Worm (Caenorhabditis elegans) whole organism, L1 larva: ENCODE measurements around the gene C53A3.4.

Experiments
- C04F5.9 ChIP-seq: sonication (generic microtip); optimal IDR thresholded peaks from 2 replicates; lab custom pipeline; 2016; ENCODE audit warnings: missing genetic modification characterization, missing compliant biosample characterization
- C16A3.4 ChIP-seq: fragments of 150-350 bp; optimal IDR thresholded peaks from 2 replicates; lab custom pipeline; 2014; ENCODE audit warnings: missing biosample characterization, missing genetic modification characterization
- F16B12.6 ChIP-seq: fragments of 150-350 bp; optimal IDR thresholded peaks from 2 replicates; lab custom pipeline; 2014; ENCODE audit warnings: missing biosample characterization, missing genetic modification characterization
- Y116A8C.19 ChIP-seq: sonication (generic microtip); optimal IDR thresholded peaks from 2 replicates; lab custom pipeline; 2016; ENCODE audit warnings: missing compliant biosample characterization, missing genetic modification characterization, borderline replicate concordance
- blmp-1 ChIP-seq: fragments of 150-350 bp; optimal IDR thresholded peaks from 2 replicates; lab custom pipeline; 2014; ENCODE audit warnings: missing biosample characterization, missing genetic modification characterization
- ceh-90 ChIP-seq: sonication (generic microtip); optimal IDR thresholded peaks from 2 replicates; lab custom pipeline; 2016; ENCODE audit warnings: missing genetic modification characterization, missing compliant biosample characterization
- ces-1 ChIP-seq: fragments of 150-350 bp; optimal IDR thresholded peaks from 2 replicates; lab custom pipeline; 2014; ENCODE audit warnings: missing biosample characterization, missing genetic modification reagents, missing genetic modification characterization
- efl-1 ChIP-seq, 4 experiments: fragments of 150-350 bp; optimal IDR thresholded peaks in 3 of 4; peaks in 1 of 4; 1 replicate in 1 of 4; 2 replicates in 3 of 4; lab custom pipeline; 2014; ENCODE audit warnings: missing biosample characterization in 2 of 4, missing genetic modification characterization in 2 of 4, missing genetic modification reagents in 2 of 4
- efl-3 ChIP-seq: fragments of 200-800 bp; sonication (Bioruptor generic); optimal IDR thresholded peaks from 2 replicates; lab custom pipeline; 2018; ENCODE audit warnings: mild to moderate bottlenecking, missing genetic modification characterization, missing compliant biosample characterization
- egl-13 ChIP-seq: sonication (generic microtip); optimal IDR thresholded peaks from 2 replicates; lab custom pipeline; 2016; ENCODE audit warnings: missing genotype, missing genetic modification reagents, missing genetic modification characterization, missing compliant biosample characterization
- elt-2 ChIP-seq: sonication (generic microtip); optimal IDR thresholded peaks from 2 replicates; lab custom pipeline; 2016; ENCODE audit warnings: missing genetic modification characterization, mild to moderate bottlenecking, inconsistent platforms, missing compliant biosample characterization, missing genetic modification reagents
- elt-3 ChIP-seq, 6 experiments: fragments of 150-350 bp in 1 of 6; sonication (generic microtip); optimal IDR thresholded peaks; 2 replicates each; lab custom pipeline; 2017 to 2018; ENCODE audit warnings: missing biosample characterization in 6 of 6, missing genetic modification characterization in 6 of 6, inconsistent platforms in 1 of 6
- ets-5 ChIP-seq: fragments of 200-800 bp; sonication (Bioruptor generic); IDR thresholded peaks from 2 replicates; pipeline ENCODE4 v1.3.6; 2022; ENCODE audit warnings: missing genetic modification characterization, missing compliant biosample characterization
- fkh-8 ChIP-seq: sonication (generic microtip); optimal IDR thresholded peaks from 2 replicates; lab custom pipeline; 2016; ENCODE audit warnings: mild to moderate bottlenecking, missing genetic modification characterization, missing compliant biosample characterization
- fos-1 ChIP-seq: fragments of 150-350 bp; optimal IDR thresholded peaks from 2 replicates; lab custom pipeline; 2014; ENCODE audit warnings: missing biosample characterization, missing genetic modification characterization
- grh-1 ChIP-seq: fragments of 200-800 bp; sonication (Bioruptor generic); IDR thresholded peaks from 2 replicates; pipeline ENCODE4 v1.3.6; 2022; ENCODE audit warnings: missing genetic modification reagents, missing genetic modification characterization, missing compliant biosample characterization
- hlh-17 ChIP-seq: fragments of 200-800 bp; sonication (Bioruptor generic); optimal IDR thresholded peaks from 2 replicates; lab custom pipeline; 2018; ENCODE audit warnings: missing genetic modification characterization, mild to moderate bottlenecking, missing compliant biosample characterization, moderate library complexity, borderline replicate concordance
- irx-1 ChIP-seq: sonication (generic microtip); optimal IDR thresholded peaks from 2 replicates; lab custom pipeline; 2016; ENCODE audit warnings: missing genetic modification characterization, missing compliant biosample characterization
- lin-14 ChIP-seq: fragments of 200-800 bp; sonication (Bioruptor generic); optimal IDR thresholded peaks from 2 replicates; lab custom pipeline; 2018; ENCODE audit warnings: mild to moderate bottlenecking, missing genetic modification characterization, moderate library complexity, missing compliant biosample characterization
- lin-15B ChIP-seq: fragments of 150-350 bp; sonication (generic microtip); optimal IDR thresholded peaks from 3 replicates; lab custom pipeline; 2014; ENCODE audit warnings: missing biosample characterization, missing genetic modification characterization
- lin-35 ChIP-seq, 2 experiments: fragments of 150-350 bp; optimal IDR thresholded peaks; 2 replicates each; lab custom pipeline; 2014; ENCODE audit warnings: missing biosample characterization in 2 of 2, missing genetic modification characterization in 2 of 2, missing genetic modification reagents in 2 of 2
- lin-39 ChIP-seq: fragments of 150-350 bp; optimal IDR thresholded peaks from 2 replicates; lab custom pipeline; 2014; ENCODE audit warnings: missing biosample characterization, missing genetic modification reagents, missing genetic modification characterization
- lir-3 ChIP-seq: sonication (generic microtip); optimal IDR thresholded peaks from 2 replicates; lab custom pipeline; 2016; ENCODE audit warnings: mild to moderate bottlenecking, missing genetic modification characterization, moderate library complexity, missing compliant biosample characterization; ENCODE audit not compliant: poor library complexity
- mab-9 ChIP-seq: fragments of 200-800 bp; sonication (Bioruptor generic); IDR thresholded peaks from 2 replicates; pipeline ENCODE4 v1.3.6; 2022; ENCODE audit warnings: missing genetic modification reagents, missing genetic modification characterization, missing compliant biosample characterization
- mep-1 ChIP-seq: fragments of 150-350 bp; optimal IDR thresholded peaks from 2 replicates; lab custom pipeline; 2014; ENCODE audit warnings: missing biosample characterization, missing genetic modification characterization
- nhr-19 ChIP-seq: fragments of 200-800 bp; sonication (Bioruptor generic); conservative IDR thresholded peaks from 2 replicates; pipeline ENCODE4 v1.3.6; 2022; ENCODE audit warnings: missing genetic modification characterization, missing compliant biosample characterization
- nhr-20 ChIP-seq: sonication (generic microtip); optimal IDR thresholded peaks from 2 replicates; lab custom pipeline; 2016; ENCODE audit warnings: mild to moderate bottlenecking, missing genetic modification characterization, missing compliant biosample characterization
- nhr-28 ChIP-seq: fragments of 150-350 bp; optimal IDR thresholded peaks from 2 replicates; lab custom pipeline; 2014; ENCODE audit warnings: missing biosample characterization, missing genetic modification characterization
- nhr-47 ChIP-seq: sonication (generic microtip); optimal IDR thresholded peaks from 2 replicates; lab custom pipeline; 2016; ENCODE audit warnings: mild to moderate bottlenecking, missing genetic modification characterization, moderate library complexity, missing compliant biosample characterization
- nhr-71 ChIP-seq: sonication (generic microtip); optimal IDR thresholded peaks from 2 replicates; lab custom pipeline; 2016; ENCODE audit warnings: mild to moderate bottlenecking, missing genetic modification characterization, moderate library complexity, missing compliant biosample characterization
- nhr-77 ChIP-seq: fragments of 150-350 bp; optimal IDR thresholded peaks from 2 replicates; lab custom pipeline; 2014; ENCODE audit warnings: missing biosample characterization, missing genetic modification characterization
- nhr-84 ChIP-seq: sonication (generic microtip); optimal IDR thresholded peaks from 2 replicates; lab custom pipeline; 2017; ENCODE audit warnings: missing biosample characterization, missing genetic modification characterization
- nhr-85 ChIP-seq: sonication (generic microtip); peaks from one replicate; lab custom pipeline; 2016; ENCODE audit warnings: missing genetic modification characterization, inconsistent platforms, missing compliant biosample characterization
- nhr-90 ChIP-seq: sonication (generic microtip); optimal IDR thresholded peaks from 2 replicates; lab custom pipeline; 2016; ENCODE audit warnings: mild to moderate bottlenecking, missing genetic modification characterization, missing compliant biosample characterization; ENCODE audit not compliant: poor library complexity
- pag-3 ChIP-seq: sonication (generic microtip); optimal IDR thresholded peaks from 2 replicates; lab custom pipeline; 2017; ENCODE audit warnings: missing genetic modification characterization, mild to moderate bottlenecking, missing compliant biosample characterization, antibody characterized with exemption, borderline replicate concordance; ENCODE audit not compliant: insufficient read depth
- pqm-1 ChIP-seq: sonication (generic microtip); optimal IDR thresholded peaks from 3 replicates; lab custom pipeline; 2017; ENCODE audit warnings: missing biosample characterization, missing genetic modification characterization
- rnt-1 ChIP-seq: sonication (generic microtip); optimal IDR thresholded peaks from 2 replicates; lab custom pipeline; 2016; ENCODE audit warnings: mild to moderate bottlenecking, missing genetic modification characterization, moderate library complexity, missing compliant biosample characterization
- snu-23 ChIP-seq: sonication (generic microtip); optimal IDR thresholded peaks from 2 replicates; lab custom pipeline; 2016; ENCODE audit warnings: missing genetic modification characterization, missing compliant biosample characterization
- sox-4 ChIP-seq: sonication (generic microtip); optimal IDR thresholded peaks from 2 replicates; lab custom pipeline; 2016; ENCODE audit warnings: missing genetic modification characterization, missing compliant biosample characterization
- sup-37 ChIP-seq: fragments of 200-800 bp; sonication (Bioruptor generic); optimal IDR thresholded peaks from 2 replicates; lab custom pipeline; 2018; ENCODE audit warnings: mild to moderate bottlenecking, missing genetic modification characterization, missing compliant biosample characterization
- tbx-2 ChIP-seq: sonication (generic microtip); optimal IDR thresholded peaks from 2 replicates; lab custom pipeline; 2016; ENCODE audit warnings: missing genetic modification characterization, missing compliant biosample characterization
- tlp-1 ChIP-seq: fragments of 150-350 bp; optimal IDR thresholded peaks from 2 replicates; lab custom pipeline; 2014; ENCODE audit warnings: missing biosample characterization, missing genetic modification characterization
- unc-30 ChIP-seq: sonication (generic microtip); optimal IDR thresholded peaks from 2 replicates; lab custom pipeline; 2017; ENCODE audit warnings: missing biosample characterization, missing genetic modification characterization
- unc-62 ChIP-seq: fragments of 150-350 bp; optimal IDR thresholded peaks from 2 replicates; lab custom pipeline; 2014; ENCODE audit warnings: missing biosample characterization, missing genetic modification reagents, missing genetic modification characterization
- unc-98 ChIP-seq: fragments of 200-800 bp; sonication (Bioruptor generic); IDR thresholded peaks from 2 replicates; pipeline ENCODE4 v1.3.6; 2022; ENCODE audit warnings: missing genetic modification characterization, missing compliant biosample characterization

Gene C53A3.4

ce11 chrV:5768292-5768695 lies 9.6 kb upstream of the C53A3.4 start (continued):
- TF ChIP-seq nhr-20 (tag; lab: Kevin White, UChicago) = peak; percentile 93
- no peak for TF ChIP-seq fkh-8 (tag; lab: Kevin White, UChicago)
- no peak for TF ChIP-seq Y116A8C.19 (tag; lab: Kevin White, UChicago)
- no peak for TF ChIP-seq lin-15B
- peak; percentile 94 for TF ChIP-seq lin-14 (GFP tag; lab: Kevin White, UChicago)
- TF ChIP-seq nhr-77 (tag; lab: Kevin White, UChicago) = peak; percentile 19
- TF ChIP-seq pag-3 (tag; lab: Kevin White, UChicago) = no peak
- peak; percentile 77 for TF ChIP-seq tbx-2
- TF ChIP-seq nhr-84 (tag; lab: Kevin White, UChicago) = no peak
- no peak for TF ChIP-seq fos-1 (tag; lab: Kevin White, UChicago)
- no peak for TF ChIP-seq sup-37
- no peak for TF ChIP-seq F16B12.6 (tag; lab: Kevin White, UChicago)
- TF ChIP-seq pqm-1 (tag; lab: Kevin White, UChicago) = no peak
- no peak for TF ChIP-seq hlh-17 (GFP tag; lab: Kevin White, UChicago)
- TF ChIP-seq lin-39 (tag; lab: Kevin White, UChicago) = peak; percentile 47
- TF ChIP-seq nhr-28 (tag; lab: Kevin White, UChicago) = no peak
- TF ChIP-seq unc-30 (tag; lab: Kevin White, UChicago) = no peak
- peak; percentile 57 for TF ChIP-seq nhr-47 (tag; lab: Kevin White, UChicago)
- TF ChIP-seq nhr-90 = peak; percentile 84
- TF ChIP-seq snu-23 (GFP tag; lab: Kevin White, UChicago) = peak; percentile 76
- no peak for TF ChIP-seq unc-98 (GFP tag; lab: Robert Waterston, UW)
- no peak for TF ChIP-seq lir-3 (tag; lab: Kevin White, UChicago)
- no peak for TF ChIP-seq egl-13 (tag; lab: Kevin White, UChicago)
- TF ChIP-seq ceh-90 (tag; lab: Kevin White, UChicago) = no peak
- TF ChIP-seq efl-1 (optimal IDR thresholded peaks at IDR 0.05; lab: Kevin White, UChicago) = peak; percentile 18 to 34
- peak; percentile 1 to 84 for TF ChIP-seq efl-1 (GFP tag; optimal IDR thresholded peaks at IDR 0.05 in 1 of 2; lab: Kevin White, UChicago)
- TF ChIP-seq ets-5 (GFP tag; lab: Robert Waterston, UW) = no peak
- TF ChIP-seq unc-62 = no peak
- no peak for TF ChIP-seq mab-9
- peak; percentile 5 for TF ChIP-seq irx-1 (tag; lab: Kevin White, UChicago)
- no peak for TF ChIP-seq sox-4

ce11 chrV:5765081-5765480 lies 6.4 kb upstream of the C53A3.4 start, which contains the start of gene pgph-2:
Gene pgph-2, plus strand, starts transcription at chrV:5765127.
- TF ChIP-seq sox-4 (no peak), C16A3.4 (tag; lab: Kevin White, UChicago) (no peak), efl-1 (optimal IDR thresholded peaks at IDR 0.05; lab: Kevin White, UChicago) (no peak), efl-1 (GFP tag; optimal IDR thresholded peaks at IDR 0.05 in 1 of 2; lab: Kevin White, UChicago) (no peak), pqm-1 (tag; lab: Kevin White, UChicago) (no peak), lir-3 (tag; lab: Kevin White, UChicago) (no peak), elt-2 (tag; lab: Kevin White, UChicago) (peak; percentile 33), nhr-20 (tag; lab: Kevin White, UChicago) (no peak), grh-1 (GFP tag; lab: Robert Waterston, UW) (no peak)

ce11 chrV:5763787-5764186 lies 5.1 kb upstream of the C53A3.4 start, which contains the start of gene pgph-3:
Gene pgph-3, minus strand, starts transcription at chrV:5763846.
- TF ChIP-seq lin-35 (GFP tag; optimal IDR thresholded peaks at IDR 0.05; lab: Kevin White, UChicago) = peak in 1 of 2 experiments; percentile 9
- peak; percentile 63 for TF ChIP-seq nhr-71 (tag; lab: Kevin White, UChicago)
- no peak for TF ChIP-seq nhr-47 (tag; lab: Kevin White, UChicago)
- peak; percentile 82 for TF ChIP-seq nhr-85 (tag; lab: Kevin White, UChicago)
- no peak for TF ChIP-seq tlp-1 (tag; lab: Kevin White, UChicago)
- TF ChIP-seq mep-1 (tag; lab: Kevin White, UChicago) = peak; percentile 28
- peak; percentile 81 for TF ChIP-seq lin-14 (GFP tag; lab: Kevin White, UChicago)
- TF ChIP-seq nhr-20 (tag; lab: Kevin White, UChicago) = peak; percentile 49
- TF ChIP-seq C04F5.9 (tag; lab: Kevin White, UChicago) = no peak
- peak; percentile 51 for TF ChIP-seq nhr-19
- TF ChIP-seq rnt-1 (tag; lab: Kevin White, UChicago) = peak; percentile 40
- peak; percentile 17 to 27 for TF ChIP-seq efl-1 (optimal IDR thresholded peaks at IDR 0.05; lab: Kevin White, UChicago)
- no peak for TF ChIP-seq efl-1 (GFP tag; optimal IDR thresholded peaks at IDR 0.05 in 1 of 2; lab: Kevin White, UChicago)
- TF ChIP-seq blmp-1 (tag; lab: Kevin White, UChicago) = peak; percentile 59
- TF ChIP-seq ces-1 (GFP tag; lab: Kevin White, UChicago) = no peak
- peak in 1 of 6 experiments; percentile 20 for TF ChIP-seq elt-3 (tag; optimal IDR thresholded peaks at IDR 0.05; lab: Kevin White, UChicago)
- TF ChIP-seq elt-2 (tag; lab: Kevin White, UChicago) = peak; percentile 65
- TF ChIP-seq tbx-2 = no peak
- TF ChIP-seq unc-62 = no peak
- TF ChIP-seq efl-3 (GFP tag; lab: Kevin White, UChicago) = no peak
